Fruit fly (Drosophila melanogaster) whole organism, adult: ENCODE data around the gene Bdbt.

Experiments used
- CG11617 ChIP-seq: fragments of 200-800 bp; sonication (Bioruptor generic); optimal IDR thresholded peaks from 2 replicates; lab custom pipeline; 2017; ENCODE audit warnings: mild to moderate bottlenecking, missing biosample characterization, missing genetic modification reagents, missing genetic modification characterization
- CG12768 ChIP-seq: fragments of 200-800 bp; sonication (Bioruptor generic); optimal IDR thresholded peaks from 2 replicates; lab custom pipeline; 2017; ENCODE audit warnings: missing biosample characterization, missing genetic modification characterization, mild to moderate bottlenecking, moderate library complexity, missing genetic modification reagents
- CG1620 ChIP-seq: fragments of 200-800 bp; sonication (Bioruptor generic); optimal IDR thresholded peaks from 2 replicates; lab custom pipeline; 2016; ENCODE audit warnings: missing biosample characterization, missing genetic modification characterization
- CG33017 ChIP-seq: fragments of 200-800 bp; sonication (Bioruptor generic); optimal IDR thresholded peaks from 2 replicates; lab custom pipeline; 2018; ENCODE audit warnings: missing biosample characterization, mild to moderate bottlenecking, missing genetic modification characterization, moderate library complexity
- CG7101 ChIP-seq: fragments of 200-800 bp; sonication (Bioruptor generic); optimal IDR thresholded peaks from 2 replicates; lab custom pipeline; 2018; ENCODE audit warnings: missing biosample characterization, mild to moderate bottlenecking, missing genetic modification characterization, moderate library complexity
- Clk ChIP-seq: fragments of 200-800 bp; sonication (Bioruptor generic); optimal IDR thresholded peaks from 2 replicates; lab custom pipeline; 2017; ENCODE audit warnings: missing biosample characterization, missing genetic modification characterization
- cnc ChIP-seq, 2 experiments: fragments of >200 bp; optimal IDR thresholded peaks; 2 replicates each; lab custom pipeline; 2017
- kay ChIP-seq: fragments of 200-800 bp; sonication (Bioruptor generic); peaks from one replicate; lab custom pipeline; 2016; ENCODE audit warnings: missing biosample characterization, missing genetic modification characterization, borderline replicate concordance
- ovo ChIP-seq: fragments of 200-800 bp; sonication (Bioruptor generic); optimal IDR thresholded peaks from 2 replicates; lab custom pipeline; 2016; ENCODE audit warnings: missing biosample characterization, missing genetic modification characterization
- toe ChIP-seq: fragments of 200-800 bp; sonication (Bioruptor generic); optimal IDR thresholded peaks from 2 replicates; lab custom pipeline; 2016; ENCODE audit warnings: missing biosample characterization, missing genetic modification characterization

DNA sequence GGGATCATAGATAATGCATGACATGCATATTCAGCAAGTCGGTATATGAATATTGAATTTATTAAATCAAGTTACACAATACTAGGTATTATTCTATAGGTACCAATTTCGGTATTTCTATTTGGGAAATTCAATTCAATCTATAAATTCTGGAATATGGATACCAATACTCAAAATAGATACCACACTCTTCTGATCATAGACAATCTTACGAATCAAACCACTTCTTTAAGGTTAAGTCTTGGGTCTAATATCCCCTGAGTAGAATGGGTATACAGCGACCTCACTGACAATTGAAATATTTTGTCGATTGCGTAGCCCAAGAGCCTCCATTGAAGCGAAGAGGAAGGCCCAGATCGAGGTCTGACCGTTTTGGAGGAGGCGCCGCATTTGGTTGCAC, 25.8 kb downstream of the Bdbt start:
- TF ChIP-seq toe (GFP tag; lab: Kevin White, UChicago) (no peak), CG7101 (tag; lab: Kevin White, UChicago) (no peak), kay (GFP tag; lab: Kevin White, UChicago) (no peak), CG1620 (GFP tag; lab: Kevin White, UChicago) (no peak), Clk (GFP tag; lab: Kevin White, UChicago) (no peak), CG12768 (no peak), CG11617 (GFP tag; lab: Kevin White, UChicago) (no peak), CG33017 (tag; lab: Kevin White, UChicago) (no peak), cnc (optimal IDR thresholded peaks at IDR 0.05; lab: Kevin White, UChicago) (no peak), ovo (no peak)
